Worm (Caenorhabditis elegans) whole organism, L2 larva: ENCODE data around the gene mak-1.

Experiments
- nhr-129 ChIP-seq: fragments of 150-350 bp; optimal IDR thresholded peaks from 2 replicates; lab custom pipeline; 2014; ENCODE audit warnings: missing biosample characterization, missing genetic modification characterization
- snpc-4 ChIP-seq: fragments of 150-350 bp; optimal IDR thresholded peaks from 2 replicates; lab custom pipeline; 2014; ENCODE audit warnings: missing biosample characterization, missing genetic modification characterization

DNA sequence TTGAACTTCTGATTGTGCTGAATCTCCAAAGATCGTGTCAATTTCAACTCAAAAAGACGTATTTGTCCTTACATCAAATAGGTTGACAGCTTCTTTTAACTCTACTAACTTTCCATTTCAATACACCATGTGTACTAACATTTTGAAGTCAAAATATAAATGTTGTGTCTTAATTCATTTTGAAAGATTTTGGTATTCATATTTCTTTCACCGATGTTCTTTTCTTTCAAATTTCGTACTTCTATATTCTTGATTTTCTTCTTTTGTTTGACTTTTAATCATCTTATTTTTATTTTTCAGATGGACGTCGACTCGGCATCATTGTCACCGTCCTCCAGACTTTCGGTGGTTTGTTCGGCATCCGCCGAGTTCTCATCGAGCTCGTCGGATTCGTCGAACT, 7.8 kb downstream of the mak-1 start, which contains the start of gene atf-2:
- TF ChIP-seq snpc-4 (tag; lab: Kevin White, UChicago) (no peak), nhr-129 (no peak)
